Fruit fly (Drosophila melanogaster) whole organism, adult: ENCODE results near the gene Phlpp.

Source experiments
- CG11617 ChIP-seq: fragments of 200-800 bp; sonication (Bioruptor generic); optimal IDR thresholded peaks from 2 replicates; lab custom pipeline; 2017; ENCODE audit warnings: mild to moderate bottlenecking, missing biosample characterization, missing genetic modification reagents, missing genetic modification characterization
- CG12768 ChIP-seq: fragments of 200-800 bp; sonication (Bioruptor generic); optimal IDR thresholded peaks from 2 replicates; lab custom pipeline; 2017; ENCODE audit warnings: missing biosample characterization, missing genetic modification characterization, mild to moderate bottlenecking, moderate library complexity, missing genetic modification reagents
- CG14711 ChIP-seq: fragments of 200-800 bp; sonication (Bioruptor generic); optimal IDR thresholded peaks from 2 replicates; lab custom pipeline; 2018; ENCODE audit warnings: missing biosample characterization, mild to moderate bottlenecking, missing genetic modification characterization, moderate library complexity
- CG1620 ChIP-seq: fragments of 200-800 bp; sonication (Bioruptor generic); optimal IDR thresholded peaks from 2 replicates; lab custom pipeline; 2016; ENCODE audit warnings: missing biosample characterization, missing genetic modification characterization
- CG33017 ChIP-seq: fragments of 200-800 bp; sonication (Bioruptor generic); optimal IDR thresholded peaks from 2 replicates; lab custom pipeline; 2018; ENCODE audit warnings: missing biosample characterization, mild to moderate bottlenecking, missing genetic modification characterization, moderate library complexity
- CG5204 ChIP-seq: fragments of 200-800 bp; sonication (Bioruptor generic); optimal IDR thresholded peaks from 2 replicates; lab custom pipeline; 2016; ENCODE audit warnings: missing biosample characterization, missing genetic modification characterization
- CG7045 ChIP-seq: fragments of 200-800 bp; sonication (Bioruptor generic); optimal IDR thresholded peaks from 2 replicates; lab custom pipeline; 2017; ENCODE audit warnings: missing biosample characterization, mild to moderate bottlenecking, missing genetic modification characterization
- CG7101 ChIP-seq: fragments of 200-800 bp; sonication (Bioruptor generic); optimal IDR thresholded peaks from 2 replicates; lab custom pipeline; 2018; ENCODE audit warnings: missing biosample characterization, mild to moderate bottlenecking, missing genetic modification characterization, moderate library complexity
- Clk ChIP-seq: fragments of 200-800 bp; sonication (Bioruptor generic); optimal IDR thresholded peaks from 2 replicates; lab custom pipeline; 2017; ENCODE audit warnings: missing biosample characterization, missing genetic modification characterization
- Crg-1 ChIP-seq: fragments of 200-800 bp; sonication (Bioruptor generic); optimal IDR thresholded peaks from 2 replicates; lab custom pipeline; 2016; ENCODE audit warnings: missing biosample characterization, missing genetic modification characterization
- Hr96 ChIP-seq: fragments of 200-800 bp; sonication (Bioruptor generic); optimal IDR thresholded peaks from 2 replicates; lab custom pipeline; 2016; ENCODE audit warnings: missing biosample characterization, missing genetic modification characterization
- Mnt ChIP-seq: fragments of 200-800 bp; sonication (Bioruptor generic); optimal IDR thresholded peaks from 2 replicates; lab custom pipeline; 2016; ENCODE audit warnings: missing biosample characterization, mild to moderate bottlenecking, missing genetic modification characterization
- bab1 ChIP-seq: fragments of 200-800 bp; sonication (Bioruptor generic); optimal IDR thresholded peaks from 3 replicates; lab custom pipeline; 2019; ENCODE audit warnings: missing biosample characterization, mild to moderate bottlenecking, missing genetic modification characterization, moderate library complexity
- cic ChIP-seq: fragments of 200-800 bp; sonication (Bioruptor generic); optimal IDR thresholded peaks from 2 replicates; lab custom pipeline; 2017; ENCODE audit warnings: missing biosample characterization, mild to moderate bottlenecking, missing genetic modification characterization, moderate library complexity
- cnc ChIP-seq, 2 experiments: fragments of >200 bp; optimal IDR thresholded peaks; 2 replicates each; lab custom pipeline; 2017
- kay ChIP-seq: fragments of 200-800 bp; sonication (Bioruptor generic); peaks from one replicate; lab custom pipeline; 2016; ENCODE audit warnings: missing biosample characterization, missing genetic modification characterization, borderline replicate concordance
- ovo ChIP-seq: fragments of 200-800 bp; sonication (Bioruptor generic); optimal IDR thresholded peaks from 2 replicates; lab custom pipeline; 2016; ENCODE audit warnings: missing biosample characterization, missing genetic modification characterization
- pad ChIP-seq: fragments of 200-800 bp; sonication (Bioruptor generic); optimal IDR thresholded peaks from 3 replicates; lab custom pipeline; 2017; ENCODE audit warnings: missing biosample characterization, missing genetic modification characterization, mild to moderate bottlenecking, moderate library complexity, missing genetic modification reagents
- tj ChIP-seq: fragments of 200-800 bp; sonication (Bioruptor generic); optimal IDR thresholded peaks from 3 replicates; lab custom pipeline; 2017; ENCODE audit warnings: missing biosample characterization, mild to moderate bottlenecking, missing genetic modification characterization, moderate library complexity
- toe ChIP-seq: fragments of 200-800 bp; sonication (Bioruptor generic); optimal IDR thresholded peaks from 2 replicates; lab custom pipeline; 2016; ENCODE audit warnings: missing biosample characterization, missing genetic modification characterization

The Phlpp gene

DNA sequence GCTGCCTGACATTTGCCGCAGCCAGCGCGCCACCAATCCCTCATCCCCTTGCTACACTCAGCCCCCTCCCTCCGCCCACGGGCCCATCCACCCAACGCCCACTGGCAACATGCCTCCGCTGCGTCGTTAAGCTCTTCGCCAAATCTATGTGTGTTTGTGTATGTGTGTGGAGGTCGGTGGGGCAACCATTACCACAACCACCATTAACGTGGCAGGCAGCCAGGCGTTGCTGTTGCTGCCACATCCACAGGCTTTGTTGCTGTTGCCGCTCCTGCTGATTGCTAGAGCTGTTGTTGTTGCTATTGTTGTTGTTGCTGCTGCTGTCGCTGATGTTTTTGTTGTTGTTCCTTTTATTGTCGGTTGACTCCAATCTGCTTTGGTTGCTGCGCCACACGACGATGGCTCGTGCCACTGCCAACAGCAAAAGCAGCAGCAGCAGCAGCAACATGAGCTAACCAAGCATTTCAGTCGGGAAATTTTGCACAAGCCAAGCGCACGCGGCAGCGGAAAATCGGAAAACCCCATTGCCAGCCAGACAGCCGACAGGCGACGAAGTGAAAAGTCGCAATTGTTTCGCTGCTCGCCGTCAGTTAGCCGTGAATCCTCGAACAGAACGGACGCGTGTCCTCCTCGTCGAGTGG, 31.6 kb upstream of the Phlpp start, which contains the start of gene Sidpn:
Sidpn (plus strand) TSS at position 465 of the 641 bp plus-strand sequence.
- TF ChIP-seq CG7045 = no peak
- peak; percentile 9 for TF ChIP-seq cic (GFP tag; lab: Kevin White, UChicago)

DNA sequence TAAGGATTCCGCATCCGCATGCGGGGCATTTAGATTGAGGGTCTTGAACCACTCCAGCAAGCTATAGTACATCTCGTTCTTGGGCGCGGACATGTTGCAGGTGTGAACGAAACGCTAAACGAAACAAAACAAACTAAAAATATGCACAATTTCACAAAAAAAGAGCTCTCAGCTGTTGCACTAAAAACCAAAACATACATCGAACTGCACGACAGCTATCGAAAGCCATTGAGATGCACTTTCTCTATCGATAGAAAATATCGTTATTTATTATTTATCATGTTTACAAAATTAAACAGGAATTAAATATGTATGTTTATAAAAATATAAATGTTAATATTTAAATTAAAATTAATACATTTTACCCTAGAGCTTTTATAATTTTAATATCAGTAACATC, 25.6 kb upstream of the Phlpp start, which contains the start of gene hook:
hook (minus strand) TSS at position 211 of the 400 bp plus-strand sequence.
- TF ChIP-seq kay (GFP tag; lab: Kevin White, UChicago) (no peak), CG33017 (tag; lab: Kevin White, UChicago) (no peak), CG1620 (GFP tag; lab: Kevin White, UChicago) (no peak), Crg-1 (GFP tag; lab: Kevin White, UChicago) (no peak), toe (GFP tag; lab: Kevin White, UChicago) (no peak), tj (GFP tag; lab: Kevin White, UChicago) (no peak), Clk (GFP tag; lab: Kevin White, UChicago) (no peak), cnc (optimal IDR thresholded peaks at IDR 0.05; lab: Kevin White, UChicago) (no peak), Mnt (GFP tag; lab: Kevin White, UChicago) (peak; percentile 25), bab1 (GFP tag; lab: Kevin White, UChicago) (peak; percentile 19)

DNA sequence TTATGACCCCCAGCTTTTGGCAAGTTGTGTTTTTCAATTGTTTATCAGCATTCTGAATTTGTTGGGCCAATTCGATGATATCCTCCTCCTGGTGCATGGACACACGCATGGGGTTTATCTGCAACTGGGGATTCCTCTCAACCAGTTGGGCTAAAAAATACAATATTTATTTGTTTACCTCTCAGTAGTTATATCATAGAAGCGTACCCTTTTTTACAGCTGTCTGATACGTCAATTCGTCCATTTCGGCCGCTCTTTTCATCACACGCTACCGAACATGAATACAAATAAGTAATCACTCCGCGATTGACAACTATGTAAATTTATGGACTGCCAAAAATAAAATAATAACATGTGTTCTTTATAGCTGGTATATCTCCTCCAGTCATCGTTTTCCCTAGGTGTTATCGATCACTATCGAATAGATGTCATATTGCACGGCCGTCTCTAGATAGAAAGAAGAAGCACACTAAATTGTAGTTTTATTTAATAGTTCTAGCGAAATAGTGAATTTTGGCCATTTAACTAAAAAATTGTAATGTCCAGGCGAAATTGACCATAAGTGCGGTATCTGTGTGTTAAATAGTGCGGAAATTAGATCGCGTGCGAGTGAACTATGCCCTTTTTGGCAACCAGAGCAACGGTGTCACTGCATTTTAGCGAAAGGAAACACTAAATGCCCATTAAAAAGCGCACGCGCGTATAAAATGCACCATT, 24.6 kb upstream of the Phlpp start, which contains the start of the genes mib2 and CG31800:
mib2 (plus strand) TSS at position 232 of the 717 bp plus-strand sequence.
CG31800 (minus strand) TSS at position 364 of the 717 bp plus-strand sequence.
- TF ChIP-seq Crg-1 (GFP tag; lab: Kevin White, UChicago) (no peak), CG12768 (no peak), cic (GFP tag; lab: Kevin White, UChicago) (no peak), Mnt (GFP tag; lab: Kevin White, UChicago) (peak; percentile 35), CG1620 (GFP tag; lab: Kevin White, UChicago) (no peak), bab1 (GFP tag; lab: Kevin White, UChicago) (peak; percentile 13), toe (GFP tag; lab: Kevin White, UChicago) (peak; percentile 7), Clk (GFP tag; lab: Kevin White, UChicago) (no peak), CG7045 (no peak), CG7101 (tag; lab: Kevin White, UChicago) (peak; percentile 4), CG5204 (GFP tag; lab: Kevin White, UChicago) (no peak), kay (GFP tag; lab: Kevin White, UChicago) (no peak), Hr96 (GFP tag; lab: Kevin White, UChicago) (no peak), ovo (GFP tag; lab: Kevin White, UChicago) (no peak), CG14711 (no peak), cnc (optimal IDR thresholded peaks at IDR 0.05; lab: Kevin White, UChicago) (no peak), CG11617 (GFP tag; lab: Kevin White, UChicago) (peak; percentile 8), CG33017 (tag; lab: Kevin White, UChicago) (no peak), tj (GFP tag; lab: Kevin White, UChicago) (no peak), pad (GFP tag; lab: Kevin White, UChicago) (no peak)

DNA sequence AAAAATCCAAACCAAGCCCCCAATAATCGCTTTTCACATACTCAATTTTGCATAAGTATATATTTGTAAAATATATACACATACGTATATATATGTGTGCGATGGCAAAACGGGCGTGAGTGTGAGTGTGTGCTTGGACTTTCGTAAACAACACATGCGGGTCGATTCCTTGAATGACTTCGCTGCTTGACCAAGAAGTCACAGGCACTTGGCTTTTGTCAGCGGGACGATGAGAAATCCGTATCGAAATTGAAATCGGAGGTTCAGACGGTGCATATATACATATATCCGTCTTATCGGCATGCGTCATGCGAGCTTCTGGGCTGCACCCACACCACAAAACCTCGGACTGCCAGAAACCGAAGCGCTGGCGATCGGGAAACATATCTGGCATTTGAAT, 23.9 kb upstream of the Phlpp start:
- TF ChIP-seq tj (GFP tag; lab: Kevin White, UChicago) (peak; percentile 34), Clk (GFP tag; lab: Kevin White, UChicago) (no peak)

DNA sequence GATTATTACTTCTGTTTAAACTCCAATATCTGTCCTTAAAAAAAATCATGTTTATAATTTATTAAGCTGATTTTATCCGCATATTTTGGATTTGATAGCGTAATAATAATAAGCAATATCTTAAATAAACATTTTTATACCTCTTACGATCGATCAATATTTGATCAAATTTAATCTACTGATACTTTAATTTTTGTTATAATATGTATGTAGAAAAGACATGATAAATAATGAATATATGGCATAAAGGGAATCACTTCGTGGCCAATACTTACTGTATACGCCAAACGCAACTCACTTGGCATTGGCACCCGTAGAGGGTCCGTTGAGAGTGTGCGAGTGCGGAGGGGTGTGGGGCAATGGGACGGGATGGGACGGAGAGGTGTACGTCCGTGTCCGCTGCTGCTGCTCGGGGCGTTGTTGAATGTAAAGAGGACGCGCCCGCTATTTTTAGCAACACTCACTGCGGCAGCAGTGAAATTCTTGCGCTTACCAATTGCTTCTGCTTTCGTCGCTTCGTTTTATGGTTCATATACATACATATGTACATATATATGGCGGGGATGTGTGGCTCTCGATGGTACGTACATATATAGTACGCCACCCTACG, 22.7 kb upstream of the Phlpp start:
- TF ChIP-seq toe (GFP tag; lab: Kevin White, UChicago) = no peak
- no peak for TF ChIP-seq Crg-1 (GFP tag; lab: Kevin White, UChicago)
- no peak for TF ChIP-seq tj (GFP tag; lab: Kevin White, UChicago)

DNA sequence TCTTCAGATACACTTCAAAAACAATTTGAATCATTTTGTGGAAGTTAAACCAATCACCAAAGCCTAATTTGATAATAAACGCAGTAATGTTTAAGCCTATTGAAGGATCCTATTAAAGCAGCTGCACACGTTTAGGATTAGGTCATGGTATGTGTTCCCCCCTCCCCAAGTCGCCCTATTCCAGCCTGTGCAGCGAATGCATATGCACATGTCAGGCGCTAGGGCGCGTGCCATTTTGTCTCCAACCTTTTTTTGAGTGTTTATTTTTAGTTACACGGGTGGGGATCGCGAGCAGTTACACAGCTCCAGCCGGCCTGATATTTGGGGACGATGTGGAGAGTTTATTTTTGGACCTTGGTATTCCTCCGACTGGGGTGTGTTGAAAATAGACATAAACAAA, 21.9 kb upstream of the Phlpp start:
- TF ChIP-seq CG7045 (no peak), CG7101 (tag; lab: Kevin White, UChicago) (no peak), bab1 (GFP tag; lab: Kevin White, UChicago) (no peak), CG33017 (tag; lab: Kevin White, UChicago) (no peak), CG1620 (GFP tag; lab: Kevin White, UChicago) (no peak), Hr96 (GFP tag; lab: Kevin White, UChicago) (no peak), CG14711 (no peak), kay (GFP tag; lab: Kevin White, UChicago) (no peak), ovo (GFP tag; lab: Kevin White, UChicago) (no peak), CG5204 (GFP tag; lab: Kevin White, UChicago) (no peak), Mnt (GFP tag; lab: Kevin White, UChicago) (no peak)
